Fruit fly (Drosophila melanogaster) whole organism, pupa: ENCODE measurements around the gene Mul1.

Experiments used
- CG12605 ChIP-seq: fragments of 200-800 bp; sonication (Bioruptor generic); IDR thresholded peaks from 2 replicates; pipeline ENCODE4 v1.3.6; 2022; ENCODE audit warnings: missing biosample characterization, missing genetic modification characterization
- CG15710 ChIP-seq: fragments of 200-800 bp; sonication (Bioruptor generic); optimal IDR thresholded peaks from 2 replicates; lab custom pipeline; 2018; ENCODE audit warnings: missing biosample characterization, mild to moderate bottlenecking, missing genetic modification characterization, moderate library complexity
- CG32121 ChIP-seq: fragments of 200-800 bp; sonication (Bioruptor generic); IDR thresholded peaks from 2 replicates; pipeline ENCODE4 v1.3.6; 2022; ENCODE audit warnings: missing biosample characterization, missing genetic modification characterization
- CG34367 ChIP-seq: fragments of 200-800 bp; sonication (Bioruptor generic); optimal IDR thresholded peaks from 2 replicates; lab custom pipeline; 2018; ENCODE audit warnings: missing biosample characterization, mild to moderate bottlenecking, missing genetic modification characterization
- CG4496 ChIP-seq: fragments of 200-800 bp; sonication (Bioruptor generic); IDR thresholded peaks from 3 replicates; pipeline ENCODE4 v1.3.6; 2022; ENCODE audit warnings: missing biosample characterization, missing genetic modification characterization
- CG8159 ChIP-seq: fragments of 200-800 bp; sonication (Bioruptor generic); optimal IDR thresholded peaks from 3 replicates; lab custom pipeline; 2018; ENCODE audit warnings: missing biosample characterization, mild to moderate bottlenecking, missing genetic modification characterization, moderate library complexity
- CG8301 ChIP-seq: fragments of 200-800 bp; sonication (Bioruptor generic); optimal IDR thresholded peaks from 2 replicates; lab custom pipeline; 2018; ENCODE audit warnings: missing biosample characterization, mild to moderate bottlenecking, missing genetic modification characterization
- EcR ChIP-seq: fragments of 200-800 bp; sonication (Bioruptor generic); optimal IDR thresholded peaks from 3 replicates; lab custom pipeline; 2019; ENCODE audit warnings: missing biosample characterization, missing genetic modification characterization, mild to moderate bottlenecking, moderate library complexity, missing genetic modification reagents
- Ets98B ChIP-seq: fragments of 200-800 bp; sonication (Bioruptor generic); IDR thresholded peaks from 2 replicates; pipeline ENCODE4 v1.3.6; 2022; ENCODE audit warnings: missing biosample characterization, missing genetic modification characterization
- Pif1A ChIP-seq: fragments of 200-800 bp; sonication (Bioruptor generic); optimal IDR thresholded peaks from 3 replicates; lab custom pipeline; 2016; ENCODE audit warnings: missing biosample characterization, missing genetic modification characterization
- Pif1B ChIP-seq: fragments of 200-800 bp; sonication (Bioruptor generic); optimal IDR thresholded peaks from 3 replicates; lab custom pipeline; 2016; ENCODE audit warnings: missing biosample characterization, missing genetic modification characterization
- Snoo ChIP-seq: fragments of 200-800 bp; sonication (Bioruptor generic); optimal IDR thresholded peaks from 3 replicates; lab custom pipeline; 2017; ENCODE audit warnings: missing biosample characterization, mild to moderate bottlenecking, missing genetic modification characterization, inconsistent platforms
- gl ChIP-seq: fragments of 200-800 bp; sonication (Bioruptor generic); optimal IDR thresholded peaks from 2 replicates; lab custom pipeline; 2018; ENCODE audit warnings: missing biosample characterization, mild to moderate bottlenecking, missing genetic modification characterization

DNA sequence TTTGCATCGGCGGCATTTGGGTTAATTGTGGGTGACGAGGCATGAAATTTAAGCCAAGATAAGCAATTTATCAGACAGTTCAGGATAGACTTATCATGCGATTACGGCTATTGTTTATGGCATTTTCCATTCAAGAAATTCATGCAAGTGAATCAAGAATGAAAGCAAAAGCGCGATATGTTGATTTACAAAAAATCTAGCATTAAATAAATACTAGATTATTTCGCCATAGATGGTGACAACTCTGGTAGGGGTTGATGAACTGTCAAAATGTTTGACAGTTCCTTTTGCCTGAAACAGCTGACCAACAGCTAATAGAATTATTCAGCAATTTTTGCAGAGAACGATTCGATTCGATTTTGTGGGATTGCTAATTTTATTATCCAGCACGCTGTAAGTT, 47.8 kb downstream of the Mul1 start, which contains the start of gene CG32259:
- no peak for TF ChIP-seq CG8301 (tag; lab: Kevin White, UChicago)
- no peak for TF ChIP-seq EcR (GFP tag; lab: Kevin White, UChicago)
- TF ChIP-seq CG4496 (GFP tag; lab: Robert Waterston, UW), result no peak
- no peak for TF ChIP-seq Pif1A (GFP tag; lab: Kevin White, UChicago)
- TF ChIP-seq gl (tag; lab: Kevin White, UChicago), result no peak
- no peak for TF ChIP-seq CG12605 (GFP tag; lab: Robert Waterston, UW)
- TF ChIP-seq CG32121 (GFP tag; lab: Robert Waterston, UW), result no peak
- no peak for TF ChIP-seq CG15710 (tag; lab: Kevin White, UChicago)
- TF ChIP-seq Snoo, result no peak
- no peak for TF ChIP-seq Pif1B (GFP tag; lab: Kevin White, UChicago)
- no peak for TF ChIP-seq CG8159 (tag; lab: Kevin White, UChicago)
- TF ChIP-seq Ets98B, result no peak
- TF ChIP-seq CG34367 (tag; lab: Kevin White, UChicago), result no peak
